Fruit fly (Drosophila melanogaster) whole organism, embryonic: ENCODE measurements around the gene Hsp70Ab.

ENCODE experiments used
- Atf3 ChIP-seq: fragments of 200-800 bp; sonication (Bioruptor generic); optimal IDR thresholded peaks from 3 replicates; lab custom pipeline; 2016; ENCODE audit warnings: missing biosample characterization, missing genetic modification characterization
- Bdp1 ChIP-seq: fragments of 200-800 bp; sonication (Bioruptor generic); optimal IDR thresholded peaks from 3 replicates; lab custom pipeline; 2016; ENCODE audit warnings: missing biosample characterization, missing genetic modification characterization
- BtbVII ChIP-seq: fragments of 200-800 bp; sonication (Bioruptor generic); optimal IDR thresholded peaks from 3 replicates; lab custom pipeline; 2017; ENCODE audit warnings: missing biosample characterization, mild to moderate bottlenecking, missing genetic modification characterization
- CG10366 ChIP-seq: fragments of 200-800 bp; sonication (Bioruptor generic); IDR thresholded peaks from 2 replicates; pipeline ENCODE4 v1.3.6; 2022; ENCODE audit warnings: missing biosample characterization, missing genetic modification characterization
- CG11696 ChIP-seq: fragments of 200-800 bp; sonication (Bioruptor generic); IDR thresholded peaks from 2 replicates; pipeline ENCODE4 v1.3.6; 2022; ENCODE audit warnings: missing biosample characterization, missing genetic modification characterization
- CG12219 ChIP-seq: fragments of 200-800 bp; sonication (Bioruptor generic); optimal IDR thresholded peaks from 3 replicates; lab custom pipeline; 2018; ENCODE audit warnings: missing biosample characterization, mild to moderate bottlenecking, missing genetic modification characterization
- CG12236 ChIP-seq: fragments of 200-800 bp; sonication (Bioruptor generic); optimal IDR thresholded peaks from 2 replicates; lab custom pipeline; 2016; ENCODE audit warnings: missing biosample characterization, missing genetic modification characterization
- CG12942 ChIP-seq: fragments of 200-800 bp; sonication (Bioruptor generic); optimal IDR thresholded peaks from 3 replicates; lab custom pipeline; 2016; ENCODE audit warnings: missing biosample characterization, missing genetic modification characterization
- CG13123 ChIP-seq: fragments of 200-800 bp; sonication (Bioruptor generic); optimal IDR thresholded peaks from 2 replicates; lab custom pipeline; 2016; ENCODE audit warnings: missing biosample characterization, missing genetic modification characterization
- CG13296 ChIP-seq: fragments of 200-800 bp; sonication (Bioruptor generic); optimal IDR thresholded peaks from 3 replicates; lab custom pipeline; 2018; ENCODE audit warnings: missing biosample characterization, mild to moderate bottlenecking, missing genetic modification characterization
- CG15696 ChIP-seq: fragments of 200-800 bp; sonication (Bioruptor generic); optimal IDR thresholded peaks from 2 replicates; lab custom pipeline; 2019; ENCODE audit warnings: missing biosample characterization, mild to moderate bottlenecking, missing genetic modification characterization, moderate library complexity
- CG1603 ChIP-seq: fragments of 200-800 bp; sonication (Bioruptor generic); optimal IDR thresholded peaks from 2 replicates; lab custom pipeline; 2019; ENCODE audit warnings: missing biosample characterization, mild to moderate bottlenecking, missing genetic modification characterization, moderate library complexity
- CG18476 ChIP-seq: fragments of 200-800 bp; sonication (Bioruptor generic); optimal IDR thresholded peaks from 2 replicates; lab custom pipeline; 2016; ENCODE audit warnings: missing biosample characterization, mild to moderate bottlenecking, missing genetic modification characterization
- CG18764 ChIP-seq: fragments of 200-800 bp; sonication (Bioruptor generic); optimal IDR thresholded peaks from 3 replicates; lab custom pipeline; 2016; ENCODE audit warnings: missing biosample characterization, missing genetic modification characterization
- CG34422 ChIP-seq: fragments of 200-800 bp; sonication (Bioruptor generic); IDR thresholded peaks from 3 replicates; pipeline ENCODE4 v1.3.6; 2022; ENCODE audit warnings: missing biosample characterization, missing genetic modification characterization
- CG4282 ChIP-seq: fragments of 200-800 bp; sonication (Bioruptor generic); optimal IDR thresholded peaks from 2 replicates; lab custom pipeline; 2016; ENCODE audit warnings: missing biosample characterization, missing genetic modification characterization
- CG4424 ChIP-seq: fragments of 200-800 bp; sonication (Bioruptor generic); optimal IDR thresholded peaks from 3 replicates; lab custom pipeline; 2016; ENCODE audit warnings: missing biosample characterization, missing genetic modification characterization
- CG7372 ChIP-seq: fragments of 200-800 bp; sonication (Bioruptor generic); IDR thresholded peaks from 2 replicates; pipeline ENCODE4 v1.3.6; 2022; ENCODE audit warnings: missing biosample characterization, missing genetic modification characterization
- CG8924 ChIP-seq: fragments of 200-800 bp; optimal IDR thresholded peaks from 3 replicates; lab custom pipeline; 2019; ENCODE audit warnings: missing biosample characterization, mild to moderate bottlenecking, missing genetic modification characterization, moderate library complexity
- CG8944 ChIP-seq: fragments of 200-800 bp; sonication (Bioruptor generic); optimal IDR thresholded peaks from 3 replicates; lab custom pipeline; 2016; ENCODE audit warnings: missing biosample characterization, missing genetic modification characterization
- CHES-1-like ChIP-seq: fragments of 200-800 bp; sonication (Bioruptor generic); optimal IDR thresholded peaks from 2 replicates; lab custom pipeline; 2016; ENCODE audit warnings: missing biosample characterization, missing genetic modification characterization
- CkIIα-i1 ChIP-seq: fragments of 200-800 bp; sonication (Bioruptor generic); IDR thresholded peaks from 2 replicates; pipeline ENCODE4 v1.3.6; 2022; ENCODE audit warnings: missing biosample characterization, missing genetic modification characterization
- Dll ChIP-seq: fragments of 200-800 bp; sonication (Bioruptor generic); IDR thresholded peaks from 4 replicates; pipeline ENCODE4 v1.3.6; 2022; ENCODE audit warnings: missing biosample characterization, missing genetic modification characterization; ENCODE audit not compliant: partially characterized antibody
- Dp ChIP-seq: fragments of 200-800 bp; sonication (Bioruptor generic); optimal IDR thresholded peaks from 2 replicates; lab custom pipeline; 2018; ENCODE audit warnings: missing biosample characterization, mild to moderate bottlenecking, missing genetic modification characterization, moderate library complexity
- HLH54F ChIP-seq: fragments of 200-800 bp; sonication (Bioruptor generic); optimal IDR thresholded peaks from 3 replicates; lab custom pipeline; 2016; ENCODE audit warnings: missing biosample characterization, missing genetic modification characterization
- Hsf ChIP-seq: fragments of 200-800 bp; sonication (Bioruptor generic); optimal IDR thresholded peaks from 3 replicates; lab custom pipeline; 2016; ENCODE audit warnings: missing biosample characterization, missing genetic modification characterization
- Med ChIP-seq: fragments of 200-800 bp; sonication (Bioruptor generic); peaks from one replicate; lab custom pipeline; 2016; ENCODE audit warnings: missing biosample characterization, missing genetic modification characterization, mild to moderate bottlenecking, inconsistent platforms, moderate library complexity
- NC2α ChIP-seq: fragments of 200-800 bp; sonication (Bioruptor generic); optimal IDR thresholded peaks from 2 replicates; lab custom pipeline; 2016; ENCODE audit warnings: missing biosample characterization, missing genetic modification characterization
- NfI ChIP-seq: fragments of 200-800 bp; sonication (Bioruptor generic); optimal IDR thresholded peaks from 3 replicates; lab custom pipeline; 2018; ENCODE audit warnings: missing biosample characterization, mild to moderate bottlenecking, missing genetic modification characterization, moderate library complexity
- Opbp ChIP-seq: fragments of 200-800 bp; sonication (Bioruptor generic); IDR thresholded peaks from 3 replicates; pipeline ENCODE4 v1.3.6; 2022; ENCODE audit warnings: missing biosample characterization, missing genetic modification characterization; ENCODE audit not compliant: partially characterized antibody
- Rfx ChIP-seq: fragments of 200-800 bp; sonication (Bioruptor generic); IDR thresholded peaks from 2 replicates; pipeline ENCODE4 v1.3.6; 2022; ENCODE audit warnings: missing biosample characterization, missing genetic modification characterization
- YL-1 ChIP-seq: fragments of 200-800 bp; sonication (Bioruptor generic); optimal IDR thresholded peaks from 3 replicates; lab custom pipeline; 2017; ENCODE audit warnings: missing biosample characterization, mild to moderate bottlenecking, missing genetic modification characterization
- ato ChIP-seq: fragments of 200-800 bp; sonication (Bioruptor generic); IDR thresholded peaks from 2 replicates; pipeline ENCODE4 v1.3.6; 2022; ENCODE audit warnings: missing biosample characterization, missing genetic modification characterization; ENCODE audit not compliant: partially characterized antibody
- corto ChIP-seq: fragments of 200-800 bp; sonication (Bioruptor generic); optimal IDR thresholded peaks from 2 replicates; lab custom pipeline; 2016; ENCODE audit warnings: missing biosample characterization, mild to moderate bottlenecking, missing genetic modification characterization, moderate library complexity
- croc ChIP-seq: fragments of 200-800 bp; sonication (Bioruptor generic); conservative IDR thresholded peaks from 3 replicates; pipeline ENCODE4 v1.3.6; 2022; ENCODE audit warnings: missing biosample characterization, missing genetic modification characterization
- dimm ChIP-seq: fragments of 200-800 bp; sonication (Bioruptor generic); IDR thresholded peaks from 2 replicates; pipeline ENCODE4 v1.3.6; 2022; ENCODE audit warnings: missing biosample characterization, missing genetic modification characterization
- ham ChIP-seq: fragments of 200-800 bp; sonication (Bioruptor generic); IDR thresholded peaks from 2 replicates; pipeline ENCODE4 v1.3.6; 2022; ENCODE audit warnings: missing biosample characterization, missing genetic modification characterization
- her ChIP-seq: fragments of 200-800 bp; sonication (Bioruptor generic); optimal IDR thresholded peaks from 2 replicates; lab custom pipeline; 2016; ENCODE audit warnings: missing biosample characterization, missing genetic modification characterization
- knrl ChIP-seq: fragments of 200-800 bp; sonication (Bioruptor generic); IDR thresholded peaks from 3 replicates; pipeline ENCODE4 v1.3.6; 2022; ENCODE audit warnings: missing biosample characterization, missing genetic modification characterization; ENCODE audit not compliant: partially characterized antibody
- lab ChIP-seq: fragments of 200-800 bp; sonication (Bioruptor generic); optimal IDR thresholded peaks from 3 replicates; lab custom pipeline; 2017; ENCODE audit warnings: missing biosample characterization, missing genetic modification characterization, mild to moderate bottlenecking, moderate library complexity, missing genetic modification reagents
- nmo ChIP-seq: fragments of 200-800 bp; sonication (Bioruptor generic); optimal IDR thresholded peaks from 2 replicates; lab custom pipeline; 2018; ENCODE audit warnings: missing biosample characterization, mild to moderate bottlenecking, missing genetic modification characterization, moderate library complexity
- nom ChIP-seq: fragments of 200-800 bp; sonication (Bioruptor generic); optimal IDR thresholded peaks from 2 replicates; lab custom pipeline; 2017; ENCODE audit warnings: missing biosample characterization, missing genetic modification characterization, mild to moderate bottlenecking, moderate library complexity, missing genetic modification reagents
- oc ChIP-seq: fragments of 200-800 bp; sonication (Bioruptor generic); optimal IDR thresholded peaks from 2 replicates; lab custom pipeline; 2018; ENCODE audit warnings: missing biosample characterization, mild to moderate bottlenecking, missing genetic modification characterization, moderate library complexity
- pb ChIP-seq: fragments of 200-800 bp; sonication (Bioruptor generic); optimal IDR thresholded peaks from 3 replicates; lab custom pipeline; 2016; ENCODE audit warnings: missing biosample characterization, missing genetic modification characterization
- scrt ChIP-seq: fragments of 200-800 bp; sonication (Bioruptor generic); optimal IDR thresholded peaks from 2 replicates; lab custom pipeline; 2018; ENCODE audit warnings: missing biosample characterization, mild to moderate bottlenecking, missing genetic modification characterization, moderate library complexity
- sna ChIP-seq: fragments of 200-800 bp; sonication (Bioruptor generic); IDR thresholded peaks from 2 replicates; pipeline ENCODE4 v1.3.6; 2022; ENCODE audit warnings: missing biosample characterization, missing genetic modification characterization; ENCODE audit not compliant: partially characterized antibody
- sqz ChIP-seq: fragments of 200-800 bp; sonication (Bioruptor generic); optimal IDR thresholded peaks from 3 replicates; lab custom pipeline; 2018; ENCODE audit warnings: missing biosample characterization, mild to moderate bottlenecking, missing genetic modification characterization
- tna ChIP-seq: fragments of 200-800 bp; sonication (Bioruptor generic); IDR thresholded peaks from 2 replicates; pipeline ENCODE4 v1.3.6; 2022; ENCODE audit warnings: missing biosample characterization, missing genetic modification characterization; ENCODE audit not compliant: partially characterized antibody
- tx ChIP-seq: fragments of 200-800 bp; sonication (Bioruptor generic); optimal IDR thresholded peaks from 2 replicates; lab custom pipeline; 2016; ENCODE audit warnings: missing biosample characterization, missing genetic modification characterization
- vvl ChIP-seq: fragments of 200-800 bp; sonication (Bioruptor generic); IDR thresholded peaks from 2 replicates; pipeline ENCODE4 v1.3.6; 2022; ENCODE audit warnings: missing biosample characterization, missing genetic modification characterization
- zen ChIP-seq: fragments of 200-800 bp; sonication (Bioruptor generic); optimal IDR thresholded peaks from 3 replicates; lab custom pipeline; 2018; ENCODE audit warnings: missing biosample characterization, mild to moderate bottlenecking, missing genetic modification characterization, moderate library complexity

Hsp70Ab gene

DNA sequence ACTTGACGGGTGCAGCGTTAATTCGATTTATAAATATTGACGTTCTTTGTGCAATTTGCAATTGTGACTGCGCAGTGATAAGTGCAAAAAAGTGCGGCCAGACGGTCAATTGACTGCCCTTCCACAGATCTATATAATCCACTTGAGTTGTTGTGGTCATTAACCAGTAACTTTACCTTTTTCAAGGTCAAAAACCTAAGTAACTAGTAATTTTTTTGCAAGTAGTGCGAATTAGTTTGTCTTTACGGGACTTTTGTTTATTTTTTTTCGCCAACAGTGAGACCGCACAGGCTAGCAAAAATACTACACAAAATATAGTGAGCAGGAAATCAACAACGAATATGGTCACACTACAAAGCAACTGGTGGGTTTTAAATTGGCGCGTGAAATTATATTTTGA lies 16.3 kb downstream of the Hsp70Ab start, which contains the start of gene Tango9 (continued):
- TF ChIP-seq NfI (GFP tag; lab: Kevin White, UChicago) = no peak
- TF ChIP-seq Dp = peak; percentile 90
- TF ChIP-seq CG11696 (GFP tag; lab: Robert Waterston, UW) = no peak
- TF ChIP-seq ham (GFP tag; lab: Robert Waterston, UW) = no peak
- TF ChIP-seq CG12219 = no peak
- no peak for TF ChIP-seq HLH54F (GFP tag; lab: Kevin White, UChicago)
- TF ChIP-seq pb (GFP tag; lab: Kevin White, UChicago) = no peak
- no peak for TF ChIP-seq corto
- no peak for TF ChIP-seq CG4282 (GFP tag; lab: Kevin White, UChicago)
- no peak for TF ChIP-seq dimm
- no peak for TF ChIP-seq CG15696 (tag; lab: Kevin White, UChicago)
- no peak for TF ChIP-seq croc (GFP tag; lab: Robert Waterston, UW)
- TF ChIP-seq CG34422 (GFP tag; lab: Robert Waterston, UW) = peak; percentile 25; the same call in 1 of the 3 replicates
- TF ChIP-seq zen (tag; lab: Kevin White, UChicago) = peak; percentile 10
- TF ChIP-seq oc = no peak
- TF ChIP-seq CkIIα-i1 (GFP tag; lab: Robert Waterston, UW) = no peak
- no peak for TF ChIP-seq CG18764 (GFP tag; lab: Kevin White, UChicago)
- TF ChIP-seq Med = peak; percentile 63
- peak; percentile 25 for TF ChIP-seq nmo (GFP tag; lab: Kevin White, UChicago)
- no peak for TF ChIP-seq CG10366 (GFP tag; lab: Robert Waterston, UW)
- TF ChIP-seq scrt (GFP tag; lab: Kevin White, UChicago) = peak; percentile 99
- no peak for TF ChIP-seq Dll
- no peak for TF ChIP-seq BtbVII (GFP tag; lab: Kevin White, UChicago)
- TF ChIP-seq knrl = peak; percentile 33; the same call in 1 of the 3 replicates
- 0 out of 2 replicates have a peak, but pooled peaks have one; percentile 18 for TF ChIP-seq CG7372 (GFP tag; lab: Robert Waterston, UW)
- peak; percentile 24 for TF ChIP-seq CHES-1-like (GFP tag; lab: Kevin White, UChicago)
- TF ChIP-seq CG4424 (GFP tag; lab: Kevin White, UChicago) = no peak
- TF ChIP-seq sna (GFP tag; lab: Robert Waterston, UW) = no peak
- no peak for TF ChIP-seq Opbp (GFP tag; lab: Robert Waterston, UW)
- TF ChIP-seq CG12236 (GFP tag; lab: Kevin White, UChicago) = no peak
- TF ChIP-seq Atf3 = no peak
- TF ChIP-seq vvl (GFP tag; lab: Robert Waterston, UW) = 0 out of 2 replicates have a peak, but pooled peaks have one; percentile 33
- no peak for TF ChIP-seq CG13123 (GFP tag; lab: Kevin White, UChicago)
- TF ChIP-seq CG12942 = no peak
- no peak for TF ChIP-seq CG13296 (GFP tag; lab: Kevin White, UChicago)
- peak; percentile 57 for TF ChIP-seq nom (GFP tag; lab: Kevin White, UChicago)
- peak; percentile 22 for TF ChIP-seq her (GFP tag; lab: Kevin White, UChicago)
- TF ChIP-seq Rfx (GFP tag; lab: Robert Waterston, UW) = peak; percentile 13; the same call in 1 of the 2 replicates
- TF ChIP-seq lab (GFP tag; lab: Kevin White, UChicago) = no peak
- TF ChIP-seq NC2α (GFP tag; lab: Kevin White, UChicago) = no peak
- TF ChIP-seq CG8924 (tag; lab: Kevin White, UChicago) = peak; percentile 20
- no peak for TF ChIP-seq Bdp1 (GFP tag; lab: Kevin White, UChicago)
- TF ChIP-seq CG18476 (GFP tag; lab: Kevin White, UChicago) = no peak
- TF ChIP-seq sqz (GFP tag; lab: Kevin White, UChicago) = peak; percentile 41
- peak; percentile 39 for TF ChIP-seq YL-1
- TF ChIP-seq ato (GFP tag; lab: Robert Waterston, UW) = no peak
- peak; percentile 71 for TF ChIP-seq CG1603 (tag; lab: Kevin White, UChicago)
- no peak for TF ChIP-seq tna
- peak; percentile 9 for TF ChIP-seq Hsf (GFP tag; lab: Kevin White, UChicago)
- no peak for TF ChIP-seq CG8944 (GFP tag; lab: Kevin White, UChicago)
- TF ChIP-seq tx (GFP tag; lab: Kevin White, UChicago) = no peak
